Worm (Caenorhabditis elegans) whole organism, L2 larva: ENCODE data around the gene fbxb-59.

Source experiments
- C34F6.9 ChIP-seq: fragments of 150-350 bp; optimal IDR thresholded peaks from 2 replicates; lab custom pipeline; 2014; ENCODE audit warnings: missing biosample characterization, missing genetic modification characterization
- R02D3.7 ChIP-seq: fragments of 150-350 bp; optimal IDR thresholded peaks from 2 replicates; lab custom pipeline; 2014; ENCODE audit warnings: missing biosample characterization, missing genetic modification characterization
- ZK546.5 ChIP-seq: sonication (generic microtip); optimal IDR thresholded peaks from 2 replicates; lab custom pipeline; 2017; ENCODE audit warnings: missing biosample characterization, missing genetic modification characterization
- blmp-1 ChIP-seq: sonication (generic microtip); optimal IDR thresholded peaks from 2 replicates; lab custom pipeline; 2017; ENCODE audit warnings: missing genetic modification characterization, mild to moderate bottlenecking, missing compliant biosample characterization, antibody characterized with exemption, moderate library complexity; ENCODE audit not compliant: insufficient read depth
- crh-2 ChIP-seq: sonication (generic microtip); optimal IDR thresholded peaks from 2 replicates; lab custom pipeline; 2017; ENCODE audit warnings: missing biosample characterization, missing genetic modification characterization
- dmd-4 ChIP-seq: sonication (generic microtip); optimal IDR thresholded peaks from 2 replicates; lab custom pipeline; 2017; ENCODE audit warnings: missing biosample characterization, missing genetic modification characterization
- elt-1 ChIP-seq: fragments of 150-350 bp; optimal IDR thresholded peaks from 2 replicates; lab custom pipeline; 2014; ENCODE audit warnings: missing biosample characterization, missing genetic modification characterization
- fos-1 ChIP-seq: fragments of 150-350 bp; optimal IDR thresholded peaks from 2 replicates; lab custom pipeline; 2014; ENCODE audit warnings: missing biosample characterization, missing genetic modification characterization
- gmeb-1 ChIP-seq: fragments of 150-350 bp; optimal IDR thresholded peaks from 2 replicates; lab custom pipeline; 2014; ENCODE audit warnings: missing biosample characterization, missing genetic modification characterization
- lin-11 ChIP-seq: fragments of 150-350 bp; sonication (generic microtip); optimal IDR thresholded peaks from 2 replicates; lab custom pipeline; 2014; ENCODE audit warnings: missing biosample characterization, missing genetic modification characterization, inconsistent platforms, mixed read lengths
- lin-13 ChIP-seq: fragments of 150-350 bp; optimal IDR thresholded peaks from 2 replicates; lab custom pipeline; 2014; ENCODE audit warnings: missing biosample characterization, missing genetic modification reagents, missing genetic modification characterization
- mbf-1 ChIP-seq: sonication (generic microtip); optimal IDR thresholded peaks from 2 replicates; lab custom pipeline; 2017; ENCODE audit warnings: missing biosample characterization, missing genetic modification characterization
- nhr-10 ChIP-seq: sonication (generic microtip); optimal IDR thresholded peaks from 2 replicates; lab custom pipeline; 2017; ENCODE audit warnings: missing biosample characterization, missing genetic modification characterization
- nhr-11 ChIP-seq: fragments of 150-350 bp; optimal IDR thresholded peaks from 2 replicates; lab custom pipeline; 2014; ENCODE audit warnings: missing biosample characterization, missing genetic modification characterization
- nhr-12 ChIP-seq: fragments of 150-350 bp; optimal IDR thresholded peaks from 2 replicates; lab custom pipeline; 2014; ENCODE audit warnings: missing biosample characterization, missing genetic modification characterization
- nhr-129 ChIP-seq: fragments of 150-350 bp; optimal IDR thresholded peaks from 2 replicates; lab custom pipeline; 2014; ENCODE audit warnings: missing biosample characterization, missing genetic modification characterization
- nhr-23 ChIP-seq: fragments of 150-350 bp; optimal IDR thresholded peaks from 2 replicates; lab custom pipeline; 2014; ENCODE audit warnings: missing biosample characterization, missing genetic modification reagents, missing genetic modification characterization
- nhr-237 ChIP-seq: fragments of 150-350 bp; optimal IDR thresholded peaks from 2 replicates; lab custom pipeline; 2014; ENCODE audit warnings: missing biosample characterization, missing genetic modification characterization
- nhr-6 ChIP-seq: fragments of 150-350 bp; optimal IDR thresholded peaks from 2 replicates; lab custom pipeline; 2014; ENCODE audit warnings: missing biosample characterization, missing genetic modification characterization
- peb-1 ChIP-seq: fragments of 150-350 bp; optimal IDR thresholded peaks from 2 replicates; lab custom pipeline; 2014; ENCODE audit warnings: missing biosample characterization, missing genetic modification characterization
- sem-4 ChIP-seq: fragments of 150-350 bp; optimal IDR thresholded peaks from 2 replicates; lab custom pipeline; 2014; ENCODE audit warnings: missing biosample characterization, missing genetic modification reagents, missing genetic modification characterization
- skn-1 ChIP-seq: sonication (generic microtip); optimal IDR thresholded peaks from 2 replicates; lab custom pipeline; 2017; ENCODE audit warnings: missing biosample characterization, missing genetic modification characterization
- snpc-4 ChIP-seq: fragments of 150-350 bp; optimal IDR thresholded peaks from 2 replicates; lab custom pipeline; 2014; ENCODE audit warnings: missing biosample characterization, missing genetic modification characterization
- unc-39 ChIP-seq: fragments of 150-350 bp; optimal IDR thresholded peaks from 2 replicates; lab custom pipeline; 2014; ENCODE audit warnings: missing biosample characterization, missing genetic modification characterization
- unc-55 ChIP-seq: fragments of 150-350 bp; sonication (generic microtip); optimal IDR thresholded peaks from 3 replicates; lab custom pipeline; 2014; ENCODE audit warnings: missing biosample characterization, missing genetic modification reagents, missing genetic modification characterization
- unc-62 ChIP-seq: fragments of 150-350 bp; optimal IDR thresholded peaks from 2 replicates; lab custom pipeline; 2014; ENCODE audit warnings: missing biosample characterization, missing genetic modification reagents, missing genetic modification characterization
- zag-1 ChIP-seq: fragments of 150-350 bp; optimal IDR thresholded peaks from 2 replicates; lab custom pipeline; 2014; ENCODE audit warnings: missing biosample characterization, missing genetic modification characterization

Gene fbxb-59

DNA sequence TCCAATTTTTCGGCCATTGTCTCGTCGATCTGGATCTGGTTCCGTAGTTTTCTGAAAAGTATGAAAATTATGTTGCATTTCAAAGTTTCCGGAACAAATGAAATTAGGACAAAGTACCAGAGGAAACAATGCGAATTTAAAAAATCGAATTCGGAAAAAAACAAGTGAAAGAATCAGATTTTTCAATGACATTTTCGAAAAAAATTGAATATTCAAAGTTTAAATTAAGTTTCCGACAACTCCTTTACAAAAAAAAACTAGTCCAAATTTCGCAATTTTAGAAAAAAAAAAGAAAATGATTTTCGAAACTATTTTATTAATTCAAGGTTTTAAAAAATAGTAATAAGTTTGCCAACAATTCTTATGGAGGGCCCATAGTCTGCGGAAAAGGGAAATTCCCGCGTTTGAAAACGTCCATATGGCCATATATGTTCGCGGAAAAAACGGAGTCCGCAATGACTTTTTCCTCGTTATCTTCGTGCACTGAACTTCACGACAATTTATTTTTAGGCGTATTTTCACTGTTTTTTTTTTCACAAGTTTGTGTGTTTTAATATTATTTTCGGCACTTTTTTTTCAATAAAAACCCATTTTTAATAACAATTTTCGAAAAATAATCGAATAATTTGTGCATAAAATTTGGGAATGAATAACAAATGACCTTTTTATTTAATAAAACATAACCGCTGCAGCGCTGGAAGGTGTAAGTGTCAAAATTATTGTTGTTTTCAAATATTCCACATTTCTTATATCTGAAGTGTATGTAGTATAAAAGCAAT, 13.7 kb downstream of the fbxb-59 start, which contains the start of the genes fbxa-115 and Y113G7B.27:
Gene fbxa-115 (minus strand): TSS at position 51 of the 779 bp plus-strand sequence.
Gene Y113G7B.27 (plus strand): TSS at position 729 of the 779 bp plus-strand sequence.
- no peak for TF ChIP-seq nhr-237
- no peak for TF ChIP-seq nhr-12
- TF ChIP-seq dmd-4 (tag; lab: Kevin White, UChicago), result no peak
- TF ChIP-seq skn-1, result peak; percentile 78

DNA sequence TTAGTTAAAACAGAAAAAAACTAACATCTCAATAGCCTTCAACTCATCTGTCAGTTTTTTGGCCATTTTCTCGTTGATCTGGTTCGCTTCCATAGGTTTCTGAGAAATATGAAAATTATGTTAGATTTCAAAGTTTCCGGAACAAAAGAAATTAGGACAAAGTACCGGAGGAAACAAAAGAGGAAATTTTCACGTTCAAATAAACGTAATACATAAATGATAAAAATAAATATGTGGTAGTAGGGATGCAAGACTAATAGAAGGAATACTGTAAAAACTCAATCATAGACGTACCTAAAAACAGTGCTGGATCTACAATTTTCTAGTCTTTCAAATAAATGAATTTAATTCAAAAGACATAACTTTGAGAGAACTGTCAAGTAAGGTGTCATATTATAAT, 17.2 kb downstream of the fbxb-59 start, which contains the start of gene fbxa-116:
Gene fbxa-116 (minus strand): TSS at position 101 of the 400 bp plus-strand sequence.
- TF ChIP-seq elt-1 (tag; lab: Kevin White, UChicago) (no peak), unc-39 (tag; lab: Kevin White, UChicago) (no peak), nhr-129 (tag; lab: Kevin White, UChicago) (no peak), blmp-1 (tag; lab: Kevin White, UChicago) (no peak), unc-55 (GFP tag; lab: Kevin White, UChicago) (no peak), peb-1 (tag; lab: Kevin White, UChicago) (no peak), lin-11 (no peak), gmeb-1 (tag; lab: Kevin White, UChicago) (no peak), nhr-6 (tag; lab: Kevin White, UChicago) (no peak), nhr-11 (tag; lab: Kevin White, UChicago) (no peak), ZK546.5 (tag; lab: Kevin White, UChicago) (no peak), nhr-10 (tag; lab: Kevin White, UChicago) (no peak), unc-62 (no peak), C34F6.9 (tag; lab: Kevin White, UChicago) (no peak), skn-1 (no peak), zag-1 (tag; lab: Kevin White, UChicago) (no peak), lin-13 (GFP tag; lab: Kevin White, UChicago) (no peak)

ce11 chrV:20186579-20186978, 19.4 kb downstream of the fbxb-59 start, which contains the start of gene srz-16:
TSS of gene srz-16 (minus strand) at chrV:20186679.
- TF ChIP-seq lin-11, result no peak
- no peak for TF ChIP-seq C34F6.9 (tag; lab: Kevin White, UChicago)
- no peak for TF ChIP-seq nhr-23 (tag; lab: Kevin White, UChicago)
- TF ChIP-seq dmd-4 (tag; lab: Kevin White, UChicago), result no peak
- no peak for TF ChIP-seq snpc-4 (tag; lab: Kevin White, UChicago)
- no peak for TF ChIP-seq mbf-1 (tag; lab: Kevin White, UChicago)
- no peak for TF ChIP-seq lin-13 (GFP tag; lab: Kevin White, UChicago)
- no peak for TF ChIP-seq skn-1
- no peak for TF ChIP-seq nhr-12
- no peak for TF ChIP-seq sem-4 (tag; lab: Kevin White, UChicago)
- no peak for TF ChIP-seq nhr-10 (tag; lab: Kevin White, UChicago)
- TF ChIP-seq, all 48 proteins: peak for 0

ce11 chrV:20182311-20182710, 23.7 kb downstream of the fbxb-59 start:
- no peak for TF ChIP-seq R02D3.7 (tag; lab: Kevin White, UChicago)
- TF ChIP-seq blmp-1 (tag; lab: Kevin White, UChicago), result no peak

DNA sequence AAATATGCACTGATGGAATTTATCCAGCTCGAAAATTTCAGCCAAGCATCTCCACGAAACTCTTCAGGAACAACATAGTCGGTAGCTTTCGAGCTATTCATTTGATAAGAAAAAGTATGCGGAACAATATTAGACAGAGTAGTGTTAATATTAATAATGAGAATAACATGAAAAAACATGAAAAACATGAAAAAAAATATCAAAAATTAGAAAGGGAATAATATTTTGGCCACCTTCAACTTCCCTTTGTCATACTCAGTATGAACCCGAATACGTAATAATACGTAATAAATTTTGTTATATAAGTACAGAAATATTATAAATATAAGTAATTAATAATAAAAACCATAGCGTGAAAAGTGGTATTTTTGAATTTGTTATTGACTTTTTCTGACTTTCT, 34.0 kb downstream of the fbxb-59 start, which contains the start of gene srw-39:
Gene srw-39 (minus strand): TSS at position 101 of the 400 bp plus-strand sequence.
- TF ChIP-seq crh-2 (tag; lab: Kevin White, UChicago), result no peak

ce11 chrV:20165808-20166207, 40.2 kb downstream of the fbxb-59 start:
- TF ChIP-seq fos-1 (tag; lab: Kevin White, UChicago) (peak; percentile 8), skn-1 (peak; percentile 86), nhr-129 (tag; lab: Kevin White, UChicago) (no peak)
